Worm (Caenorhabditis elegans): Measurements from ENCODE around the gene T20B3.1.

T20B3.1 gene

DNA sequence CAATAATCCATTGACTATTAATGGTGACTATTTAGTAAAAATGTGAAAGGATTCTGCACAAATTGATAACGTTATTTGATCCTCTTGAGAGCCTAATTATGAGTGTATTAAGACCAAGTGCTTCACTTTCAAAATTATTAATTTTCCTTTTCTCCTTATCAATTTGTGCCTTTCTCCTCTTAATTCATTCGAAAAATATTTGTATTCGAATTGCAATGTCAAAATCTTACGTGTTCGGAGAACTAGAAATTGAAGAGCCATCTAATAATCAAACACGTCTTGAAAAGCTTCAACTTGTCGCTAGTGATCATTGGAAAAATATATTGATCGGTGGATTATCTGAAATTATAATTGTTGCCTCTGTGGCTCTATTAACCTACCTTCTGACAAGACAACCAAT lies 33.1 kb downstream of the T20B3.1 start, which contains the start of the genes clec-36 and clec-26:
Gene clec-36 (minus strand): TSS at position 101 of the 400 bp plus-strand sequence.
Gene clec-26 (plus strand): TSS at position 114 of the 400 bp plus-strand sequence.
- no peak for TF ChIP-seq unc-62 (GFP tag; optimal IDR thresholded peaks at IDR 0.05)

DNA sequence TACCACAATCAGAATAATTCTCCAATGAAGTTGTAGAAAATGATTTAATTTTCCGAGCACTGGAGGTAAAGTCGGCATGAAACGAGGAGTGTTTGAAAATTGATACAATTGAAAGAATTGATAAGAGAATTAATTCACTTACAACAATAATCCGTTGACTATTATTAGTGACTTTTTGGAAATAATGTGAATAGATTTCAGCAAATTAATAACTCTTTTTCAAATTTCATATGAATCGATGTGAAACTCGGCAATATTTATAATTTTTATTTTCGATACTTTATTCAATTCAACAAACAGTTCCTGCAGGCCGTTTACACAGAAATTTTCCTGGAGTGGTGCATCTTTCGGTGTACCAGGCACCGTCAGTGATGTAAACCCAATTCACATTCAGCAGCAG lies 36.6 kb downstream of the T20B3.1 start, which contains the start of gene clec-37:
Gene clec-37 (minus strand): TSS at position 101 of the 400 bp plus-strand sequence.
- no peak for TF ChIP-seq unc-62 (GFP tag; optimal IDR thresholded peaks at IDR 0.05)

DNA sequence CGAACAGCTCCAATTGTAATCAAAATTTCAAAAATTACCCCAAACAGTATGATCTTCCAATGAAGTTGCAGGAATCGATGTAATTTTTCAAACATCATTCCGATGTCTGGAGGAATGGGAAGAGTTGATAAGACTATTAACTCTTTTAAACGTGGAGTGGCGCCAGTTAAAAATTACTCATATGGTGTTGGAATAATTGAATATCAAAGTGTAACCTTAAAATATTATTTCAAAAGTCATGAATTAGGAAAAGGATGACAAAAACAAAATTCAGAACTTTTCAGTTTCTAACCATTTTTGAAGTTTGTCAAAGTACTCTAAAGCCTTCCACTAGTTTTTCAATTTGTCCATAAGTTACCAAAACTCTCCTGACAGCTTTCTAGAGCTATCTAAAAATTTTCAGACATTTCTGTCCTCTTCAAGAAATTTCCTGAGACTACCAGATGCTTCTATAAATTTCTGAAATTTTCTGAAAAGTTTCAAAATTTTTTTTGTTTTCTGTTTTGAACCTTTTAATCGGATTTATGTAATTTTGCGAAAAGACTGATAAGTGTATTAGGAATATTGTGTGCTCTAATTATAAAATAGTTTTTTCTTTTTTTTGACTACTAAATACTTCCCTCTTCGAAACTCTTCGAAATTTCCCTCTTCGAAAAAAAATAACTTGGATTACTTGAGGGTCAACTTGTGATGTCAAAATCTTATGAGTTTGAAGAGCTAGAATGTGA lies 38.8 kb downstream of the T20B3.1 start, which contains the start of the genes clec-35 and clec-27:
Gene clec-35 (minus strand): TSS at position 101 of the 728 bp plus-strand sequence.
Gene clec-27 (plus strand): TSS at position 678 of the 728 bp plus-strand sequence.
- TF ChIP-seq unc-62 (GFP tag; optimal IDR thresholded peaks at IDR 0.05): no peak

DNA sequence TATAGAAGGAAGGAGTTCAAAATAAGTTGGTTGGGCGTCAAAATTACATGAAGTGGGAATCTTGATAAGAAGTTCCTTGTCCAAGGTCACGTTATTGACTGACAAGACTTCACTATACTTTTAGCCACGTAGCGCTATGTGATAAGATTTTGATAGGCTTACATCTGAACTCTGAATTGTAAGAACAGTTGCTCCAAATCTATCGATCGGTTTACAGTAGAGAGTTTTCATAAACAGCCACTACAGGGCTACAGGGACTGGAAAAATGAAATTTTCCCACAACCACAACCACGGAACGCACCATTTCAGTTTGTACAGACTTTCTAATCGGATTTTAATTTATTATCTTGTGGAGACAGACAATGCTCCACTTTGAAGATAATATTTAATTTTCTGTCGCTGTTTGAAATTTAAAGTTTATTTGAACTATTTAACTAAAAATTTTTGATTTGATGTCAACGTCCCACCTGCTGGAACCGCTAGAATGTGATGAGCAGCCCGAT lies 42.7 kb downstream of the T20B3.1 start, which contains the start of the genes clec-31 and clec-22:
Gene clec-31 (minus strand): TSS at position 101 of the 503 bp plus-strand sequence.
Gene clec-22 (plus strand): TSS at position 453 of the 503 bp plus-strand sequence.
- no peak for TF ChIP-seq unc-62 (GFP tag; optimal IDR thresholded peaks at IDR 0.05)

DNA sequence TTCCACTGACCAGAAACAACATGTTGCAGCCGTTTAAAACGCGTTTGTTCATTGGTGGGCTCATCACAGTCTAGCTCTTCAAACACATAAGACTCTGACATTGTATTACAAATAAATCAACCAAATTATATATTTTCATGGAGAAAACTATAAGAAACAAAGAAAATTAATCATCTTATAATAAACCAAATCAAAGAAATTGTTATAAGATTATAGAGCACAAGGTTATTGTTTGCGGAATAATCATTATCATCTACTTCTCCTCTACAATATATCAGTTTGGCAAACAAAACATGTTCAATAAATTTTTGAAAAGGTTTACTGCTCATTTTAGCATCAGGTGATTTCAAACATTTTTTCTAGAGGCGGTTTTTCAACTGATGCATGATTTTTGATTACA lies 46.4 kb downstream of the T20B3.1 start, which contains the start of the genes clec-32 and clec-24:
Gene clec-32 (minus strand): TSS at position 101 of the 400 bp plus-strand sequence.
Gene clec-24 (plus strand): TSS at position 294 of the 400 bp plus-strand sequence.
- TF ChIP-seq unc-62 (GFP tag; optimal IDR thresholded peaks at IDR 0.05): no peak

DNA sequence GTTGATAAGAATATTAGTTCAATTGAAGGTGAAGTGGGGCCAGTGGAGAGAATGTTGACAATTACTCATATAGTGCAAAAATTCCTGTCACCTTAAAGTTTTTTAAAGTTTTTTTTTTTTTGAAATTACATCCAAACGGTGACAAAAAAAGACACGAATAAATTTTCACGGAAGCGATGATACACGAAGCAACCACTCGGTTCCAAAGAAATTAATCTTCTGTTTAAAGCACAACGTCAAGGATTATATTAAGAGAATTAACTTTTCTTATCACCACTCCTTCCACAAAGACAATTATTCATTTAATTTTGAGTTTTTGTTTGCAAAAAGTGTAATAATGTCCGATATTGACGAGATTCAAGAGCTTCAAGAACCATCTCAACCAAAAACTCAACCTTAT lies 50.0 kb downstream of the T20B3.1 start, which contains the start of gene clec-28:
Gene clec-28 (plus strand): TSS at position 301 of the 400 bp plus-strand sequence.
- TF ChIP-seq unc-62 (GFP tag; optimal IDR thresholded peaks at IDR 0.05): no peak

DNA sequence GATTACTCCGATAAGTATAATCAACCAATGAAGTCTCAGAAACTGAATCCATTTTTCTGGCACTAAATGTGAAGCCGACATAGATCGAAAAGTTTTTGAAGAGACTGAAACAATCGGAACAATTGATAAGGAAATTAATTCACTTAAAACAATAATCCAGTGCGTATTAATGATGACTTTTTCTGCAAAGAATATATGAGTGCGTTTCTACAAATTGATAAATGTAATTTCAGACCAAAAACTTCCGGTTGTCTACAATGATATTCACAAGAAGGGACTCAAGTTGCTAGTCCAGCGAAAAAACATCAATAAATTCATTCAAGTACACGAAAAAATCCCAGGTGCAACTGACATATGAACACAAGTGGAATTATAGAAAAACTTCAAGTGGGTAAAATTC lies 54.4 kb downstream of the T20B3.1 start, which contains the start of gene clec-33:
Gene clec-33 (minus strand): TSS at position 101 of the 400 bp plus-strand sequence.
- no peak for TF ChIP-seq unc-62 (GFP tag; optimal IDR thresholded peaks at IDR 0.05)

Measured in whole organism, dauer.